Worm (Caenorhabditis elegans): ENCODE measurements around the gene cut-1.

cut-1 gene

DNA sequence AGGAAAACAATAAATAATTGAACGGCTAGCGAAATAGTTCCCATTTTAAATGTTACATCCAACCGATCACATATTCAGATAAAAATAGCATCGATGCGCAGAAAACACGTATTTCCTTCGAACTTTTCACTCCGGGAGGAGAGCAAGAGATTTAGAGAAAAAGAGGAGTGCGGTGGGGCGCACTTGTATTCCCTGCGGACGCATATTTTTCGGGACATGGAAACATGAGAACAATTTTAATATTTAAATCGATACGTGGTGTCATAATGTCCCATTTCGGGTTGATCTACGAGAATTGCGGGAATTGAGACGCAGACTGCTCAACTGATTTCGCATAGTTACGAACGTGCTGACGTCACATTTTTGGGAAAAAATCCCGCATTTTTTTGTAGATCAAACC lies 24.5 kb downstream of the cut-1 start, which contains the start of gene C47G2.4 (continued):
- TF ChIP-seq ceh-16 (tag; optimal IDR thresholded peaks at IDR 0.05) (no peak), jun-1 (tag; optimal IDR thresholded peaks at IDR 0.05) (no peak), aly-2 (tag; optimal IDR thresholded peaks at IDR 0.05) (no peak)

DNA sequence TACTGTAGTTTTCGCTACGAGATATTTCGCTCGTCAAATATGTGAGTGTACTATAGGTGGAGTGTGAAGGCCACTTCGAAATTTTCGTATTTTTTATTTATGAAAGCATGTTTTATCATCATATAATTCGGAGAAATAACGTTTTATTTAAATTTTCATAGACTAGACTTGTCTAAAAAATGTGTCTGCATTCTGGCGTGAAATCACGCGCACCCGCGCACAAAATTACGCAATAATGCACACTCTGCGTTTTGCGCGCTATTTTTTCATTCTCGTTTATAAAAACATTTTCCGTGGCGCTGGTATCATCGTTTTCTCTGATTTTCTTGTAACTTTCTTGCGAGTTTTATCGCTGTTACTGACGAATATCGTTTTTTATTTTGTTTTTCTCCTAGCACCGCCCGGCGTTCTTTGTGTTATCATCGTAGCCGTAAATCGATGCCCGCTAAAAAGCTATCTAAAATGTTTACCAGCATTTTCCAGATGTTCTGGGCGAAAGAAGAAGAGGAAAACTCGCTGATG lies 28.4 kb downstream of the cut-1 start, which contains the start of gene saps-1:
Gene saps-1 (plus strand): TSS at position 472 of the 522 bp plus-strand sequence.
- TF ChIP-seq pha-4 (tag; optimal IDR thresholded peaks at IDR 0.05) (peak; percentile 3), nhr-25 (tag; optimal IDR thresholded peaks at IDR 0.05) (no peak), fos-1 (tag; optimal IDR thresholded peaks at IDR 0.05) (no peak), nhr-77 (tag; optimal IDR thresholded peaks at IDR 0.05) (no peak), egl-5 (tag; optimal IDR thresholded peaks at IDR 0.05) (no peak), unc-39 (tag; optimal IDR thresholded peaks at IDR 0.05) (no peak), zag-1 (tag; optimal IDR thresholded peaks at IDR 0.05) (no peak), daf-12 (tag; optimal IDR thresholded peaks at IDR 0.05) (no peak), unc-62 (GFP tag; optimal IDR thresholded peaks at IDR 0.05) (no peak), elt-2 (tag; optimal IDR thresholded peaks at IDR 0.05) (peak; percentile 6), ceh-82 (tag; optimal IDR thresholded peaks at IDR 0.05) (no peak), ztf-4 (tag; optimal IDR thresholded peaks at IDR 0.05) (no peak), nhr-11 (tag; optimal IDR thresholded peaks at IDR 0.05) (no peak), hmg-11 (tag; optimal IDR thresholded peaks at IDR 0.05) (peak; percentile 35), nhr-12 (tag; optimal IDR thresholded peaks at IDR 0.05) (no peak)

DNA sequence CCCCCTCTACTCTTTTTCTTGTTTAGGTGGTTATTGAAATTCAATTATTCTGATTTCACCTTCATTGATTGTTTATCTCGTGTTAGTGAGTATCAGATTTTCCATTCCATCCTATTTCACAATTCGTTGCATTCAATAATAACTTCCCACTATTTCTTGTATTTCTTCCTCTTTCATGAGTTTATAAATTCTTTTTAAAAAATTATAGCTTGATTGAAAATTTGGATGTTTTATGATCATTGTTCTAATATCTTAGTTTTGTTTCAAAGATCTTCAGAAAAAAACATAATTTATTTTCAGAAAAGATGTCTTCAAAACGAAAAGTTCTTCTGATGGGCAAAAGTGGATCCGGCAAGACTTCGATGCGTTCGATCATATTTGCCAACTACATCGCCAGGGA lies 32.1 kb downstream of the cut-1 start, which contains the start of gene raga-1:
Gene raga-1 (plus strand): TSS at position 301 of the 400 bp plus-strand sequence.
- TF ChIP-seq fos-1 (tag; optimal IDR thresholded peaks at IDR 0.05) = no peak
- no peak for TF ChIP-seq elt-2 (tag; optimal IDR thresholded peaks at IDR 0.05)

DNA sequence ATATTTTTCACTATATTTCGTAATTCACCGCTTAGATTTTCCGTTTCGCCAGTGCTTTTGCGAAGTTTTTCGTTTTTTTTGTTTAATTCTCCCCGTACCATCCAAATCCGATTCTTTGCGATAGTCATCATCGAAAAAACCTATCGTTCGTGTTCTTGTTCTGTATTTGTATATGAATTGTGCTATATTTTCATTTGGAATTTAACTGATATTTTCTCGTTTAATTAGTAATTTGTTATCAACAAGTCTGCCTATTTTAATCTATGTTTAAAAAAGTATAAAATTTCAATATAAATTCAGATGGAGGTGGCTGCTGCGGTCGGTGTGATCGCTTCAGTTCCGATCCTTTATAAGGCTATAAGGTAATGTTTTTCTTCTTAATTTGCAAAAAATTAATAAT lies 33.7 kb downstream of the cut-1 start, which contains the start of gene samp-1:
Gene samp-1 (plus strand): TSS at position 301 of the 400 bp plus-strand sequence.
- no peak for TF ChIP-seq tbx-2 (tag; optimal IDR thresholded peaks at IDR 0.05)
- TF ChIP-seq egl-5 (tag; optimal IDR thresholded peaks at IDR 0.05) = no peak
- TF ChIP-seq jun-1 (tag; optimal IDR thresholded peaks at IDR 0.05) = no peak
- TF ChIP-seq daf-12 (tag; optimal IDR thresholded peaks at IDR 0.05) = no peak
- TF ChIP-seq unc-62 (GFP tag; optimal IDR thresholded peaks at IDR 0.05) = no peak
- no peak for TF ChIP-seq ZK546.5 (tag; optimal IDR thresholded peaks at IDR 0.05)
- no peak for TF ChIP-seq lin-39 (tag; optimal IDR thresholded peaks at IDR 0.05)
- TF ChIP-seq ama-1 (optimal IDR thresholded peaks at IDR 0.05) = no peak
- TF ChIP-seq elt-3 (tag; optimal IDR thresholded peaks at IDR 0.05) = no peak
- no peak for TF ChIP-seq lin-15B (tag; optimal IDR thresholded peaks at IDR 0.05)
- TF ChIP-seq ceh-16 (tag; optimal IDR thresholded peaks at IDR 0.05) = no peak
- no peak for TF ChIP-seq sea-2 (GFP tag; optimal IDR thresholded peaks at IDR 0.05)

DNA sequence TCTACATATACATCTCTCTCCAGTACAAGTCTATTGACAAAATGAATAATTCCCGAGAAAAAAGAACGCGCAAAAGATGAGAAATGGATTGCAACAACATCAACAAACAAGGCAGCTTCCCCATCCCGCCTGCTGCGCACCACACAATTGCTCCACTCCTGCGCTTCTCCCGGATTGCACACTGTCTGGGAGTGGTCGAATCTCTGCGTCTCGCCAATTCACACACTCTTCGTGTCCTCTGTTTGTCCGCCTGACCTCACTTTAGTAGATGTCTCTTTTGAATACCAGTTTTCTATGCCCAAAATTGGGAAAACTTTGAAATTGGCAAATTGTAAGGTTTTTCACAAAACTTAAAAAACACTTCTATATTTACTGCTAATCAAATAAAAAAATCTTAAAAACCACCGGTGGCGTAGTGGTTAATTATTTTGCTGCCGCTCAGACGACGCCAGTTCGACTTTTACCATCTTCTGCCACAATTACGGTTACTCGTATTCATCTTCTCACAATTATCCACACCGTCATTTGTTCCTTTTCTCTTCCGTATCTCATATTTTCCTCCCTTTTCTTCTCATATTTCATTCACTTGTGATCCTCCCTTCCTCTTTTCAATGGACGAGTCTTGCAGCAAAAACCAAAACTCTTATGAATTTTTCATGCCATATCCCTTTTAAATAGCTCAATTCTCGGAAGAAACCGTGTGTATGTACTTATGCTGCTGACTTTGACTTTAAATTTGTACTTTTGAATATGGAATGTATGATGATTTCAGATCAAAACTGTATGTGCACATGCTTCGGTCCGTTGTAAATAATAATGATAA lies 36.9 kb downstream of the cut-1 start, which contains the start of gene rsf-1:
Gene rsf-1 (plus strand): TSS at position 773 of the 823 bp plus-strand sequence.
- no peak for TF ChIP-seq eor-1 (tag; optimal IDR thresholded peaks at IDR 0.05)
- TF ChIP-seq fkh-10 (GFP tag; optimal IDR thresholded peaks at IDR 0.05) = no peak
- TF ChIP-seq pha-4 (tag; optimal IDR thresholded peaks at IDR 0.05) = peak; percentile 76
- TF ChIP-seq skn-1 (tag; optimal IDR thresholded peaks at IDR 0.05) = no peak
- TF ChIP-seq hmg-11 (tag; optimal IDR thresholded peaks at IDR 0.05) = peak; percentile 29
- TF ChIP-seq daf-12 (tag; optimal IDR thresholded peaks at IDR 0.05) = no peak
- TF ChIP-seq ceh-28 (tag; optimal IDR thresholded peaks at IDR 0.05) = no peak
- TF ChIP-seq tbx-2 (tag; optimal IDR thresholded peaks at IDR 0.05) = no peak
- peak; percentile 44 for TF ChIP-seq lin-39 (tag; optimal IDR thresholded peaks at IDR 0.05)
- no peak for TF ChIP-seq jun-1 (tag; optimal IDR thresholded peaks at IDR 0.05)
- TF ChIP-seq elt-3 (tag; optimal IDR thresholded peaks at IDR 0.05) = no peak
- TF ChIP-seq nhr-25 (tag; optimal IDR thresholded peaks at IDR 0.05) = no peak
- peak; percentile 55 for TF ChIP-seq nfya-1 (tag; optimal IDR thresholded peaks at IDR 0.05; ENCODE audit: insufficient read depth)
- TF ChIP-seq fkh-2 (tag; optimal IDR thresholded peaks at IDR 0.05) = no peak
- TF ChIP-seq sea-2 (GFP tag; optimal IDR thresholded peaks at IDR 0.05) = no peak
- no peak for TF ChIP-seq ZK546.5 (tag; optimal IDR thresholded peaks at IDR 0.05)
- peak; percentile 15 for TF ChIP-seq elt-2 (tag; optimal IDR thresholded peaks at IDR 0.05)
- no peak for TF ChIP-seq unc-62 (GFP tag; optimal IDR thresholded peaks at IDR 0.05)
- no peak for TF ChIP-seq ceh-16 (tag; optimal IDR thresholded peaks at IDR 0.05)
- TF ChIP-seq nhr-43 (tag; optimal IDR thresholded peaks at IDR 0.05; ENCODE audit: poor library complexity, severe bottlenecking) = peak; percentile 15
- TF ChIP-seq ztf-4 (tag; optimal IDR thresholded peaks at IDR 0.05) = no peak
- TF ChIP-seq lin-15B (tag; optimal IDR thresholded peaks at IDR 0.05) = no peak
- peak; percentile 34 for TF ChIP-seq snpc-4 (tag; optimal IDR thresholded peaks at IDR 0.05)
- no peak for TF ChIP-seq R02D3.7 (tag; optimal IDR thresholded peaks at IDR 0.05)
- TF ChIP-seq mml-1 (tag; optimal IDR thresholded peaks at IDR 0.05) = no peak
